Fruit fly (Drosophila melanogaster): ENCODE data around the gene CG14259.
A peak's percentile ranks its signal among the peaks of the same experiment; 100 is the strongest.

CG14259 gene

dm6 chr3R:27129580-27130385, 35.5 kb downstream of the CG14259 start:
- no peak for TF ChIP-seq Dad (GFP tag; optimal IDR thresholded peaks at IDR 0.05)
- no peak for TF ChIP-seq MESR4 (GFP tag; optimal IDR thresholded peaks at IDR 0.05)
- TF ChIP-seq hth (optimal IDR thresholded peaks at IDR 0.05): no peak
- 0 out of 3 replicates have a peak, but pooled peaks have one; percentile 20 for TF ChIP-seq CG34422 (GFP tag; IDR thresholded peaks at IDR 0.05)
- TF ChIP-seq stc (GFP tag; IDR thresholded peaks at IDR 0.05): peak; percentile 47; the same call in 1 of the 2 replicates
- no peak for TF ChIP-seq E2f2 (GFP tag; IDR thresholded peaks at IDR 0.05)
- no peak for TF ChIP-seq disco-r (GFP tag; optimal IDR thresholded peaks at IDR 0.05)
- TF ChIP-seq Dfd (GFP tag; optimal IDR thresholded peaks at IDR 0.05): no peak
- no peak for TF ChIP-seq CG17361 (GFP tag; IDR thresholded peaks at IDR 0.05)
- no peak for TF ChIP-seq CG6683 (GFP tag; optimal IDR thresholded peaks at IDR 0.05)
- TF ChIP-seq NfI (GFP tag; optimal IDR thresholded peaks at IDR 0.05): no peak
- no peak for TF ChIP-seq unpg (GFP tag; optimal IDR thresholded peaks at IDR 0.05)
- no peak for TF ChIP-seq CG2129 (GFP tag; IDR thresholded peaks at IDR 0.05; ENCODE audit: partially characterized antibody)
- peak; percentile 29 for TF ChIP-seq CG18599 (GFP tag; optimal IDR thresholded peaks at IDR 0.05)
- no peak for TF ChIP-seq CG14860 (GFP tag; IDR thresholded peaks at IDR 0.05; ENCODE audit: partially characterized antibody)
- no peak for TF ChIP-seq BEAF-32 (GFP tag; optimal IDR thresholded peaks at IDR 0.05)
- TF ChIP-seq CG31365 (tag; optimal IDR thresholded peaks at IDR 0.05): no peak
- TF ChIP-seq nom (GFP tag; optimal IDR thresholded peaks at IDR 0.05): no peak
- TF ChIP-seq CG34376 (GFP tag; optimal IDR thresholded peaks at IDR 0.05): no peak
- TF ChIP-seq kah (GFP tag; optimal IDR thresholded peaks at IDR 0.05): no peak
- TF ChIP-seq CG30020 (tag; optimal IDR thresholded peaks at IDR 0.05): no peak
- no peak for TF ChIP-seq ci (GFP tag; IDR thresholded peaks at IDR 0.05)
- peak; percentile 10 for TF ChIP-seq CG3163 (GFP tag; optimal IDR thresholded peaks at IDR 0.05)
- no peak for TF ChIP-seq ftz-f1 (GFP tag; optimal IDR thresholded peaks at IDR 0.05)
- no peak for TF ChIP-seq pan (optimal IDR thresholded peaks at IDR 0.05)
- no peak for TF ChIP-seq pan (GFP tag; optimal IDR thresholded peaks at IDR 0.05 in 1 of 2, IDR thresholded peaks at IDR 0.05 in 1 of 2)
- TF ChIP-seq CG6689 (GFP tag; IDR thresholded peaks at IDR 0.05): 0 out of 2 replicates have a peak, but pooled peaks have one; percentile 8
- TF ChIP-seq Stat92E (GFP tag; optimal IDR thresholded peaks at IDR 0.05): no peak
- TF ChIP-seq Gug (GFP tag; IDR thresholded peaks at IDR 0.05): no peak
- TF ChIP-seq CG9876 (GFP tag; optimal IDR thresholded peaks at IDR 0.05): no peak
- no peak for TF ChIP-seq CG10366 (GFP tag; IDR thresholded peaks at IDR 0.05)
- 0 out of 2 replicates have a peak, but pooled peaks have one; percentile 56 for TF ChIP-seq CG32772 (GFP tag; IDR thresholded peaks at IDR 0.05)
- TF ChIP-seq CG4328 (GFP tag; optimal IDR thresholded peaks at IDR 0.05): no peak
- TF ChIP-seq lbe (GFP tag; optimal IDR thresholded peaks at IDR 0.05): peak; percentile 45
- TF ChIP-seq cad (GFP tag; optimal IDR thresholded peaks at IDR 0.05): no peak
- no peak for TF ChIP-seq zfh2 (GFP tag; optimal IDR thresholded peaks at IDR 0.05)
- TF ChIP-seq Lhr (GFP tag; optimal IDR thresholded peaks at IDR 0.05): no peak
- no peak for TF ChIP-seq crc (GFP tag; optimal IDR thresholded peaks at IDR 0.05)
- no peak for TF ChIP-seq Fer2 (tag; optimal IDR thresholded peaks at IDR 0.05)
- TF ChIP-seq esg (GFP tag; conservative IDR thresholded peaks at IDR 0.05): peak; percentile 35; the same call in 1 of the 2 replicates
- 0 out of 3 replicates have a peak, but pooled peaks have one; percentile 9 for TF ChIP-seq Mrtf (GFP tag; IDR thresholded peaks at IDR 0.05)
- TF ChIP-seq Hand (GFP tag; optimal IDR thresholded peaks at IDR 0.05): no peak
- TF ChIP-seq mld (GFP tag; IDR thresholded peaks at IDR 0.05; ENCODE audit: partially characterized antibody): no peak
- peak; percentile 56; the same call in 1 of the 3 replicates for TF ChIP-seq CG6175 (GFP tag; IDR thresholded peaks at IDR 0.05)
- peak; percentile 64 for TF ChIP-seq CG2120 (GFP tag; optimal IDR thresholded peaks at IDR 0.05)
- TF ChIP-seq bowl (GFP tag; IDR thresholded peaks at IDR 0.05): no peak
- no peak for TF ChIP-seq dimm (GFP tag; IDR thresholded peaks at IDR 0.05)
- no peak for TF ChIP-seq CG17912 (GFP tag; optimal IDR thresholded peaks at IDR 0.05)
- no peak for TF ChIP-seq MTF-1 (GFP tag; optimal IDR thresholded peaks at IDR 0.05; ENCODE audit: borderline replicate concordance)
